Fruit fly (Drosophila melanogaster): Measurements from ENCODE around the gene CheB98a.

DNA sequence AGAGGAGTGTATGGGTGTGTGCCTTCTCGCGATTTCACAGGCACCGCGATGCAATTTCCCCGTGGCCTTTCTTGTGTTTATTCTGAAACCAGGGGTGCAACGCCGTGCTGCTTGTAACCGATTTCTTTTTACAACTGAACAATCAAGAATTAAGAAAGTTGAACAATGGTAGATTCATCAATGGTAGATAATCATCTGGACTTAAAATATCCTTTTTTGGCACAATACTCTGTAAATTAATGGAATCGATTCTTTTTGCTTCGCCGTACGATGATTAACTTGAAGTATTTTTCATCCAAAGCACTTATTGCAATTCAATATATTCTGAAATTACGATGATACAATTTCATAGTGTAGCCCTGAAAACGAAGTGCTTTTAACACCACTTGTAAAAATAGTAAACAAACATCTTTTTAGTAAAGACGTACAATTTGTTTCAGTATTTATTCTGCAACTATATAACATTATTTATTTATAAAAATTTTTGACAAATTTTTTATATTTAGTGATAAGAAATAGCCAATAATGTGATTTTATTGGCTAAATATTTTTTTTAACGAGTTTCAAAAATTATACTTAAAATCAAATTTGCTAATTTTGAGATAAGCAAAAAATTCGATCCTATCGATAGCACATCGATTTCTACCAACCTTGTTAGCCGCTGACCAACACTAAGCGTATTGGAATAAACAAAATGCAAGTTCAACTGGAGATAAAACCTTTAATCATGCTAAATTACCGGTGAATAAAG, 13.2 kb downstream of the CheB98a start, which contains the start of the genes CG1523 and CG1647:
- peak; percentile 55 for TF ChIP-seq psq (GFP tag; optimal IDR thresholded peaks at IDR 0.05)
- TF ChIP-seq Mio (GFP tag; optimal IDR thresholded peaks at IDR 0.05) = no peak

Measured in whole organism, wandering third instar larva.